Worm (Caenorhabditis elegans) whole organism, L2 larva: Measurements from ENCODE around the gene C32D5.12.

Experiments
- dmd-4 ChIP-seq: sonication (generic microtip); optimal IDR thresholded peaks from 2 replicates; lab custom pipeline; 2017; ENCODE audit warnings: missing biosample characterization, missing genetic modification characterization
- nhr-11 ChIP-seq: fragments of 150-350 bp; optimal IDR thresholded peaks from 2 replicates; lab custom pipeline; 2014; ENCODE audit warnings: missing biosample characterization, missing genetic modification characterization
- nhr-6 ChIP-seq: fragments of 150-350 bp; optimal IDR thresholded peaks from 2 replicates; lab custom pipeline; 2014; ENCODE audit warnings: missing biosample characterization, missing genetic modification characterization

DNA sequence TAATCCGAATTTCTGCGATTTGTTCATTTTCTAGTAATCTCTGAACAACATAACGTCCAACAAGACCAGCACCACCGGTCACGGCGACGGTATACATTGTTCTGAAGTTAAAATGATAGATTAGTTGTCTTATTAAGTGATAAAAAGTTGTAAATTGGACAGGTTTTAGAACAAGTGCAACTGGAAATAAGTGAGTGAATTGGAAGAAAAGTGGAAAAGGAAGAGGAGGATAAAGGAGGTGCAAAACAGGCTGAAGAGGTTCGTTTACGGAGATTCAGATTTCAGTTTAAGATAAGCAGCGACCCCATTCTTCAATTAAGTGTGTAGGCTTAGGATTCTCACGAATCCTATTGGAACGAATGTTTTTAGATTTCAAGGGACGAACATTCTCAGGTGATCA, at the start of gene C32D5.12:
- TF ChIP-seq nhr-6 (tag; lab: Kevin White, UChicago) (no peak), nhr-11 (tag; lab: Kevin White, UChicago) (no peak), dmd-4 (tag; lab: Kevin White, UChicago) (no peak)
